Fruit fly (Drosophila melanogaster) whole organism, prepupa: ENCODE measurements around the gene PGRP-LD.

ENCODE experiments used
- CG10631 ChIP-seq: fragments of 200-800 bp; sonication (Bioruptor generic); optimal IDR thresholded peaks from 2 replicates; lab custom pipeline; 2016; ENCODE audit warnings: missing biosample characterization, missing genetic modification characterization
- CG11294 ChIP-seq: fragments of 200-800 bp; sonication (Bioruptor generic); IDR thresholded peaks from 2 replicates; pipeline ENCODE4 v1.3.6; 2022; ENCODE audit warnings: missing biosample characterization, missing genetic modification characterization
- CG11762 ChIP-seq: fragments of 200-800 bp; sonication (Bioruptor generic); optimal IDR thresholded peaks from 3 replicates; lab custom pipeline; 2016; ENCODE audit warnings: missing biosample characterization, missing genetic modification characterization; ENCODE audit not compliant: insufficient read depth
- CG11902 ChIP-seq: fragments of 200-800 bp; sonication (Bioruptor generic); optimal IDR thresholded peaks from 3 replicates; lab custom pipeline; 2016; ENCODE audit warnings: missing biosample characterization, missing genetic modification characterization
- CG1621 ChIP-seq: fragments of 200-800 bp; sonication (Bioruptor generic); optimal IDR thresholded peaks from 3 replicates; lab custom pipeline; 2018; ENCODE audit warnings: missing biosample characterization, mild to moderate bottlenecking, missing genetic modification characterization
- CG16779 ChIP-seq: fragments of 200-800 bp; sonication (Bioruptor generic); optimal IDR thresholded peaks from 3 replicates; lab custom pipeline; 2017; ENCODE audit warnings: missing biosample characterization, mild to moderate bottlenecking, missing genetic modification characterization
- CG3032 ChIP-seq: fragments of 200-800 bp; optimal IDR thresholded peaks from 2 replicates; lab custom pipeline; 2019; ENCODE audit warnings: missing biosample characterization, mild to moderate bottlenecking, missing genetic modification characterization, moderate library complexity
- CG31627 ChIP-seq: fragments of 200-800 bp; sonication (Bioruptor generic); optimal IDR thresholded peaks from 3 replicates; lab custom pipeline; 2016; ENCODE audit warnings: missing biosample characterization, missing genetic modification characterization
- CG34406 ChIP-seq: fragments of 200-800 bp; sonication (Bioruptor generic); optimal IDR thresholded peaks from 3 replicates; lab custom pipeline; 2016; ENCODE audit warnings: missing biosample characterization, missing genetic modification characterization
- CG3919 ChIP-seq: fragments of 200-800 bp; sonication (Bioruptor generic); optimal IDR thresholded peaks from 3 replicates; lab custom pipeline; 2016; ENCODE audit warnings: missing biosample characterization, missing genetic modification characterization
- CG6276 ChIP-seq: fragments of 200-800 bp; sonication (Bioruptor generic); optimal IDR thresholded peaks from 2 replicates; lab custom pipeline; 2017; ENCODE audit warnings: missing biosample characterization, mild to moderate bottlenecking, missing genetic modification characterization
- CG6792 ChIP-seq: fragments of 200-800 bp; sonication (Bioruptor generic); optimal IDR thresholded peaks from 3 replicates; lab custom pipeline; 2016; ENCODE audit warnings: missing biosample characterization, missing genetic modification characterization
- CG6808 ChIP-seq: fragments of 200-800 bp; sonication (Bioruptor generic); optimal IDR thresholded peaks from 3 replicates; lab custom pipeline; 2017; ENCODE audit warnings: missing biosample characterization, missing genetic modification characterization, mild to moderate bottlenecking, moderate library complexity, missing genetic modification reagents
- CG6854 ChIP-seq: fragments of 200-800 bp; sonication (Bioruptor generic); optimal IDR thresholded peaks from 2 replicates; lab custom pipeline; 2017; ENCODE audit warnings: missing biosample characterization, mild to moderate bottlenecking, missing genetic modification characterization
- CG8119 ChIP-seq: fragments of 200-800 bp; sonication (Bioruptor generic); IDR thresholded peaks from 3 replicates; pipeline ENCODE4 v1.3.6; 2022; ENCODE audit warnings: missing biosample characterization, missing genetic modification characterization
- CG8319 ChIP-seq: fragments of 200-800 bp; sonication (Bioruptor generic); optimal IDR thresholded peaks from 3 replicates; lab custom pipeline; 2016; ENCODE audit warnings: missing biosample characterization, missing genetic modification characterization
- CG8632 ChIP-seq: fragments of 200-800 bp; sonication (Bioruptor generic); optimal IDR thresholded peaks from 3 replicates; lab custom pipeline; 2016; ENCODE audit warnings: missing biosample characterization, missing genetic modification characterization
- CG9139 ChIP-seq: fragments of 200-800 bp; sonication (Bioruptor generic); optimal IDR thresholded peaks from 3 replicates; lab custom pipeline; 2017; ENCODE audit warnings: missing biosample characterization, mild to moderate bottlenecking, missing genetic modification characterization
- Eip75B ChIP-seq: fragments of 200-800 bp; sonication (Bioruptor generic); optimal IDR thresholded peaks from 3 replicates; lab custom pipeline; 2016; ENCODE audit warnings: missing biosample characterization, missing genetic modification characterization
- Eip78C ChIP-seq: fragments of 200-800 bp; sonication (Bioruptor generic); peaks from one replicate; lab custom pipeline; 2016; ENCODE audit warnings: missing biosample characterization, missing genetic modification characterization
- Ets21C ChIP-seq: fragments of 200-800 bp; sonication (Bioruptor generic); optimal IDR thresholded peaks from 3 replicates; lab custom pipeline; 2016; ENCODE audit warnings: missing biosample characterization, missing genetic modification characterization
- Ets96B ChIP-seq: fragments of 200-800 bp; optimal IDR thresholded peaks from 2 replicates; lab custom pipeline; 2019; ENCODE audit warnings: missing biosample characterization, mild to moderate bottlenecking, missing genetic modification characterization, moderate library complexity
- Gug ChIP-seq: fragments of 200-800 bp; sonication (Bioruptor generic); IDR thresholded peaks from 2 replicates; pipeline ENCODE4 v1.3.6; 2022; ENCODE audit warnings: missing biosample characterization, missing genetic modification characterization
- Lpt ChIP-seq: fragments of 200-800 bp; sonication (Bioruptor generic); optimal IDR thresholded peaks from 3 replicates; lab custom pipeline; 2016; ENCODE audit warnings: missing biosample characterization, missing genetic modification characterization
- Met ChIP-seq: fragments of 200-800 bp; sonication (Bioruptor generic); optimal IDR thresholded peaks from 3 replicates; lab custom pipeline; 2016; ENCODE audit warnings: missing biosample characterization, missing genetic modification characterization
- Smox ChIP-seq: fragments of 200-800 bp; sonication (Bioruptor generic); optimal IDR thresholded peaks from 3 replicates; lab custom pipeline; 2016; ENCODE audit warnings: missing biosample characterization, missing genetic modification characterization
- Sox102F ChIP-seq: fragments of 200-800 bp; sonication (Bioruptor generic); optimal IDR thresholded peaks from 2 replicates; lab custom pipeline; 2016; ENCODE audit warnings: missing biosample characterization, mild to moderate bottlenecking, missing genetic modification characterization
- Sox14 ChIP-seq: fragments of 200-800 bp; sonication (Bioruptor generic); optimal IDR thresholded peaks from 3 replicates; lab custom pipeline; 2016; ENCODE audit warnings: missing biosample characterization, missing genetic modification characterization
- achi ChIP-seq: fragments of 200-800 bp; sonication (Bioruptor generic); optimal IDR thresholded peaks from 3 replicates; lab custom pipeline; 2016; ENCODE audit warnings: missing biosample characterization, missing genetic modification characterization
- acj6 ChIP-seq: fragments of 200-800 bp; sonication (Bioruptor generic); optimal IDR thresholded peaks from 3 replicates; lab custom pipeline; 2016; ENCODE audit warnings: missing biosample characterization, missing genetic modification characterization
- dac ChIP-seq: fragments of 200-800 bp; sonication (Bioruptor generic); optimal IDR thresholded peaks from 2 replicates; lab custom pipeline; 2017; ENCODE audit warnings: missing biosample characterization, mild to moderate bottlenecking, missing genetic modification characterization
- dsx ChIP-seq: fragments of 200-800 bp; optimal IDR thresholded peaks from 3 replicates; lab custom pipeline; 2019; ENCODE audit warnings: missing biosample characterization, mild to moderate bottlenecking, missing genetic modification characterization, moderate library complexity; ENCODE audit not compliant: poor library complexity, severe bottlenecking
- eg ChIP-seq: fragments of 200-800 bp; sonication (Bioruptor generic); IDR thresholded peaks from 3 replicates; pipeline ENCODE4 v1.3.6; 2022; ENCODE audit warnings: missing biosample characterization, missing genetic modification characterization
- esn ChIP-seq: fragments of 200-800 bp; sonication (Bioruptor generic); optimal IDR thresholded peaks from 2 replicates; lab custom pipeline; 2016; ENCODE audit warnings: missing biosample characterization, mild to moderate bottlenecking, missing genetic modification characterization, moderate library complexity
- fd59A ChIP-seq: fragments of 200-800 bp; sonication (Bioruptor generic); optimal IDR thresholded peaks from 2 replicates; lab custom pipeline; 2017; ENCODE audit warnings: missing biosample characterization, mild to moderate bottlenecking, missing genetic modification characterization, missing genetic modification reagents
- fkh ChIP-seq: fragments of 200-800 bp; sonication (Bioruptor generic); optimal IDR thresholded peaks from 3 replicates; lab custom pipeline; 2017; ENCODE audit warnings: missing biosample characterization, mild to moderate bottlenecking, missing genetic modification characterization, moderate library complexity
- lz ChIP-seq: fragments of 200-800 bp; sonication (Bioruptor generic); optimal IDR thresholded peaks from 3 replicates; lab custom pipeline; 2016; ENCODE audit warnings: missing biosample characterization, missing genetic modification characterization
- salr ChIP-seq, 2 experiments: fragments of 200-800 bp; sonication (Bioruptor generic); optimal IDR thresholded peaks; 3 replicates each; lab custom pipeline; 2016 to 2018; ENCODE audit warnings: missing biosample characterization in 2 of 2, missing genetic modification characterization in 2 of 2, mild to moderate bottlenecking in 1 of 2
- spab ChIP-seq: fragments of 200-800 bp; sonication (Bioruptor generic); optimal IDR thresholded peaks from 2 replicates; lab custom pipeline; 2017; ENCODE audit warnings: missing biosample characterization, mild to moderate bottlenecking, missing genetic modification characterization, missing genetic modification reagents
- ss ChIP-seq, 2 experiments: fragments of 200-800 bp; sonication (Bioruptor generic); optimal IDR thresholded peaks; 2 replicates in 1 of 2; 3 replicates in 1 of 2; lab custom pipeline; 2017 to 2018; ENCODE audit warnings: mild to moderate bottlenecking in 2 of 2, missing biosample characterization in 2 of 2, missing genetic modification characterization in 2 of 2, moderate library complexity in 1 of 2
- svp ChIP-seq: fragments of 200-800 bp; sonication (Bioruptor generic); peaks from one replicate; lab custom pipeline; 2016; ENCODE audit warnings: missing biosample characterization, missing genetic modification characterization
- topi ChIP-seq: fragments of 200-800 bp; sonication (Bioruptor generic); optimal IDR thresholded peaks from 3 replicates; lab custom pipeline; 2016; ENCODE audit warnings: missing biosample characterization, missing genetic modification characterization
- vri ChIP-seq: fragments of 200-800 bp; sonication (Bioruptor generic); optimal IDR thresholded peaks from 3 replicates; lab custom pipeline; 2016; ENCODE audit warnings: missing biosample characterization, mild to moderate bottlenecking, missing genetic modification characterization

Gene PGRP-LD

DNA sequence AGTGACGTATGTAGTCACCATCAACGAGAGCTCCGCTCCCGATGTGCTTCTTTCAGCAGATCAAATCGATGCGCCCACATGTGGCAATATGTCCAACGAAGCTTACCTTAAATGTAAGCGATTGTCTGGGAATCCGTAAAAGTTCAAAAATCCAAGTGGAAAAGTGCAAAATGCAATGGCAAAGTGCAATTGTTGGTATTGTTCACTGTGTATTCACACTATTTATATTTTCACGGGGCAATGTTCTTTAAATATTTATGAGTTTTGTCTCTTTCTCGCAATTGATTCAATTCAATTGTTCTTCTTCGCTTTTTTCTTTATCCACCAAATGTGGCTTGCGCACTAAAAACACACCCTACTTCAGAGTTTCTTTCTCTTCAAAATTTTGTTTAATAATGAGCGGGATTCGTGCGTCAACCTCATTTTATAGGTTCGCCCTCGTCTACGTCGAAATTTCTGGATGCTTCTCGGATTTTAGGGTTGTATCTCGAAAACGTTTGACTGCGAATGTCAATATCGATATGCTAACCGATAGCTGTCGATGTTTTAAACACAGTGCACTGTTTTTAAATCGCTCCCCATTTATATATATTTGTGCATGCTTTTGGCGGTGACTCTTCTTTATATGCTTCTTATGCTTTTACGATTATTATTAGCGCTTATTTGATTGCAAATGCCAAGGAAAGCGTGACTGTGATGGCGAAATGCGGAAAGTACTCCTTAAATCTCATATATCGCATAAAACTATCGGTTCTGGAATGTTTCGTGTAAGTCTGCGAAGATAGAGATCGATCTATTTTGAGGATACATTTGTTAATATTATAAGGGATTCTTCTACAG is 27.9 kb upstream of the PGRP-LD start, which contains the start of gene DnaJ-1:
DnaJ-1 (minus strand) TSS at position 450 of the 840 bp plus-strand sequence.
- peak; percentile 75 for TF ChIP-seq svp (GFP tag; lab: Kevin White, UChicago)
- no peak for TF ChIP-seq acj6 (GFP tag; lab: Kevin White, UChicago)
- TF ChIP-seq CG6792 (GFP tag; lab: Kevin White, UChicago), result peak; percentile 18
- TF ChIP-seq eg, result peak; percentile 33; the same call in 1 of the 3 replicates
- TF ChIP-seq Eip78C, result peak; percentile 83
- TF ChIP-seq CG6808 (GFP tag; lab: Kevin White, UChicago), result peak; percentile 55
- TF ChIP-seq CG34406 (GFP tag; lab: Kevin White, UChicago), result no peak
- TF ChIP-seq CG6276 (GFP tag; lab: Kevin White, UChicago), result no peak
- TF ChIP-seq dac (GFP tag; lab: Kevin White, UChicago), result no peak
- peak; percentile 29 for TF ChIP-seq esn (GFP tag; lab: Kevin White, UChicago)
- TF ChIP-seq CG6854 (GFP tag; lab: Kevin White, UChicago), result peak; percentile 82
- TF ChIP-seq CG1621 (tag; lab: Kevin White, UChicago), result peak; percentile 32
- no peak for TF ChIP-seq CG3032 (tag; lab: Kevin White, UChicago)
- peak; percentile 37 for TF ChIP-seq CG31627 (GFP tag; lab: Kevin White, UChicago)
- TF ChIP-seq CG16779 (tag; lab: Kevin White, UChicago), result peak; percentile 52
- TF ChIP-seq CG10631, result peak; percentile 18
- no peak for TF ChIP-seq CG11902 (GFP tag; lab: Kevin White, UChicago)
- TF ChIP-seq achi, result peak; percentile 15
- peak; percentile 54 for TF ChIP-seq Sox102F (GFP tag; lab: Kevin White, UChicago)
- TF ChIP-seq vri (GFP tag; lab: Kevin White, UChicago), result peak; percentile 64
- peak; percentile 64 for TF ChIP-seq dsx (GFP tag; lab: Kevin White, UChicago)
- TF ChIP-seq fkh (GFP tag; lab: Kevin White, UChicago), result peak; percentile 31
- peak; percentile 61 for TF ChIP-seq Sox14
- TF ChIP-seq Lpt (GFP tag; lab: Kevin White, UChicago), result no peak
- TF ChIP-seq topi (GFP tag; lab: Kevin White, UChicago), result peak; percentile 38
- TF ChIP-seq CG8632 (GFP tag; lab: Kevin White, UChicago), result no peak
- peak; percentile 36 for TF ChIP-seq Eip75B (GFP tag; lab: Kevin White, UChicago)
- peak; percentile 6 for TF ChIP-seq lz (GFP tag; lab: Kevin White, UChicago)
- peak; percentile 69 to 84 for TF ChIP-seq ss (GFP tag; optimal IDR thresholded peaks at IDR 0.05; lab: Kevin White, UChicago)
- no peak for TF ChIP-seq Met (GFP tag; lab: Kevin White, UChicago)
- peak; percentile 52 for TF ChIP-seq CG9139 (GFP tag; lab: Kevin White, UChicago)
- TF ChIP-seq, all 60 proteins: peak for 22

dm6 chr3L:5752903-5753604 is 26.8 kb upstream of the PGRP-LD start, which contains the start of gene Usp47:
Gene Usp47, plus strand, starts transcription at chr3L:5752973.
- TF ChIP-seq CG11294 (no peak), acj6 (GFP tag; lab: Kevin White, UChicago) (no peak), CG11902 (GFP tag; lab: Kevin White, UChicago) (no peak), CG3919 (GFP tag; lab: Kevin White, UChicago) (no peak), CG34406 (GFP tag; lab: Kevin White, UChicago) (no peak), Ets21C (GFP tag; lab: Kevin White, UChicago) (no peak), Smox (no peak), CG8319 (GFP tag; lab: Kevin White, UChicago) (no peak), topi (GFP tag; lab: Kevin White, UChicago) (no peak), vri (GFP tag; lab: Kevin White, UChicago) (peak; percentile 51), achi (no peak), Sox102F (GFP tag; lab: Kevin White, UChicago) (no peak), spab (GFP tag; lab: Kevin White, UChicago) (no peak), CG6854 (GFP tag; lab: Kevin White, UChicago) (peak; percentile 14), eg (no peak), salr (GFP tag; optimal IDR thresholded peaks at IDR 0.05; lab: Kevin White, UChicago) (no peak), fd59A (GFP tag; lab: Kevin White, UChicago) (no peak), CG8632 (GFP tag; lab: Kevin White, UChicago) (no peak), CG8119 (GFP tag; lab: Robert Waterston, UW) (0 out of 3 replicates have a peak, but pooled peaks have one; percentile 38), dsx (GFP tag; lab: Kevin White, UChicago) (no peak), CG11762 (GFP tag; lab: Kevin White, UChicago) (no peak), svp (GFP tag; lab: Kevin White, UChicago) (no peak), CG31627 (GFP tag; lab: Kevin White, UChicago) (no peak), CG10631 (no peak), CG1621 (tag; lab: Kevin White, UChicago) (peak; percentile 33), CG6792 (GFP tag; lab: Kevin White, UChicago) (no peak), Gug (GFP tag; lab: Robert Waterston, UW) (no peak), CG9139 (GFP tag; lab: Kevin White, UChicago) (no peak), Lpt (GFP tag; lab: Kevin White, UChicago) (no peak), Ets96B (tag; lab: Kevin White, UChicago) (no peak)
